Fruit fly (Drosophila melanogaster) whole organism, embryonic: ENCODE results near the gene CG15475.
A peak's percentile ranks its signal among the peaks of the same experiment; 100 is the strongest.

ENCODE experiments used
- Aef1 ChIP-seq: fragments of 200-800 bp; sonication (Bioruptor generic); IDR thresholded peaks from 3 replicates; pipeline ENCODE4 v1.3.6; 2022; ENCODE audit warnings: missing biosample characterization, missing genetic modification characterization
- C15 ChIP-seq: fragments of 200-800 bp; sonication (Bioruptor generic); IDR thresholded peaks from 3 replicates; pipeline ENCODE4 v1.3.6; 2022; ENCODE audit warnings: missing biosample characterization, missing genetic modification characterization
- CG10147 ChIP-seq: fragments of 200-800 bp; sonication (Bioruptor generic); optimal IDR thresholded peaks from 2 replicates; lab custom pipeline; 2019; ENCODE audit warnings: missing biosample characterization, mild to moderate bottlenecking, missing genetic modification characterization, moderate library complexity
- CG11696 ChIP-seq: fragments of 200-800 bp; sonication (Bioruptor generic); IDR thresholded peaks from 2 replicates; pipeline ENCODE4 v1.3.6; 2022; ENCODE audit warnings: missing biosample characterization, missing genetic modification characterization
- CG12071 ChIP-seq: fragments of 200-800 bp; sonication (Bioruptor generic); optimal IDR thresholded peaks from 3 replicates; lab custom pipeline; 2018; ENCODE audit warnings: missing biosample characterization, mild to moderate bottlenecking, missing genetic modification characterization
- CG12236 ChIP-seq: fragments of 200-800 bp; sonication (Bioruptor generic); optimal IDR thresholded peaks from 2 replicates; lab custom pipeline; 2016; ENCODE audit warnings: missing biosample characterization, missing genetic modification characterization
- CG13894 ChIP-seq: fragments of 200-800 bp; sonication (Bioruptor generic); optimal IDR thresholded peaks from 3 replicates; lab custom pipeline; 2018; ENCODE audit warnings: missing biosample characterization, mild to moderate bottlenecking, missing genetic modification characterization, moderate library complexity
- CG17385 ChIP-seq: fragments of 200-800 bp; sonication (Bioruptor generic); optimal IDR thresholded peaks from 3 replicates; lab custom pipeline; 2018; ENCODE audit warnings: missing biosample characterization, mild to moderate bottlenecking, missing genetic modification characterization
- CG30020 ChIP-seq: fragments of 200-800 bp; optimal IDR thresholded peaks from 2 replicates; lab custom pipeline; 2019; ENCODE audit warnings: missing biosample characterization, mild to moderate bottlenecking, missing genetic modification characterization, moderate library complexity
- CG32767 ChIP-seq: fragments of 200-800 bp; sonication (Bioruptor generic); IDR thresholded peaks from 2 replicates; pipeline ENCODE4 v1.3.6; 2022; ENCODE audit warnings: missing biosample characterization, missing genetic modification characterization
- CG32772 ChIP-seq: fragments of 200-800 bp; sonication (Bioruptor generic); IDR thresholded peaks from 2 replicates; pipeline ENCODE4 v1.3.6; 2022; ENCODE audit warnings: missing biosample characterization, missing genetic modification characterization
- CG3281 ChIP-seq: fragments of 200-800 bp; sonication (Bioruptor generic); optimal IDR thresholded peaks from 3 replicates; lab custom pipeline; 2017; ENCODE audit warnings: missing biosample characterization, mild to moderate bottlenecking, missing genetic modification characterization
- CG33213 ChIP-seq: fragments of 200-800 bp; sonication (Bioruptor generic); optimal IDR thresholded peaks from 3 replicates; lab custom pipeline; 2016; ENCODE audit warnings: missing biosample characterization, missing genetic modification characterization
- CG3838 ChIP-seq: fragments of 200-800 bp; sonication (Bioruptor generic); optimal IDR thresholded peaks from 3 replicates; lab custom pipeline; 2016; ENCODE audit warnings: missing biosample characterization, missing genetic modification characterization
- CG4282 ChIP-seq: fragments of 200-800 bp; sonication (Bioruptor generic); optimal IDR thresholded peaks from 2 replicates; lab custom pipeline; 2016; ENCODE audit warnings: missing biosample characterization, missing genetic modification characterization
- CG6175 ChIP-seq: fragments of 200-800 bp; sonication (Bioruptor generic); IDR thresholded peaks from 3 replicates; pipeline ENCODE4 v1.3.6; 2022; ENCODE audit warnings: missing biosample characterization, missing genetic modification characterization
- CG6813 ChIP-seq: fragments of 200-800 bp; sonication (Bioruptor generic); optimal IDR thresholded peaks from 2 replicates; lab custom pipeline; 2017; ENCODE audit warnings: missing biosample characterization, missing genetic modification characterization, mild to moderate bottlenecking, moderate library complexity, missing genetic modification reagents
- CG7271 ChIP-seq: fragments of 200-800 bp; sonication (Bioruptor generic); optimal IDR thresholded peaks from 2 replicates; lab custom pipeline; 2018; ENCODE audit warnings: missing biosample characterization, mild to moderate bottlenecking, missing genetic modification characterization, moderate library complexity
- CG8478 ChIP-seq: fragments of >200 bp; optimal IDR thresholded peaks from 2 replicates; lab custom pipeline; 2018
- CG8765 ChIP-seq: fragments of 200-800 bp; sonication (Bioruptor generic); IDR thresholded peaks from 2 replicates; pipeline ENCODE4 v1.3.6; 2022; ENCODE audit warnings: missing biosample characterization, missing genetic modification characterization
- CG8924 ChIP-seq: fragments of 200-800 bp; optimal IDR thresholded peaks from 3 replicates; lab custom pipeline; 2019; ENCODE audit warnings: missing biosample characterization, mild to moderate bottlenecking, missing genetic modification characterization, moderate library complexity
- CG9817 ChIP-seq: fragments of 200-800 bp; sonication (Bioruptor generic); optimal IDR thresholded peaks from 2 replicates; lab custom pipeline; 2018; ENCODE audit warnings: missing biosample characterization, mild to moderate bottlenecking, missing genetic modification characterization, moderate library complexity
- CHES-1-like ChIP-seq: fragments of 200-800 bp; sonication (Bioruptor generic); optimal IDR thresholded peaks from 2 replicates; lab custom pipeline; 2016; ENCODE audit warnings: missing biosample characterization, missing genetic modification characterization
- Dp ChIP-seq: fragments of 200-800 bp; sonication (Bioruptor generic); optimal IDR thresholded peaks from 2 replicates; lab custom pipeline; 2018; ENCODE audit warnings: missing biosample characterization, mild to moderate bottlenecking, missing genetic modification characterization, moderate library complexity
- Drgx ChIP-seq: fragments of 200-800 bp; sonication (Bioruptor generic); IDR thresholded peaks from 2 replicates; pipeline ENCODE4 v1.3.6; 2022; ENCODE audit warnings: missing biosample characterization, missing genetic modification characterization
- Fer2 ChIP-seq: fragments of 200-800 bp; sonication (Bioruptor generic); optimal IDR thresholded peaks from 2 replicates; lab custom pipeline; 2018; ENCODE audit warnings: missing biosample characterization, mild to moderate bottlenecking, missing genetic modification characterization, moderate library complexity
- GATAe ChIP-seq: fragments of 200-800 bp; sonication (Bioruptor generic); conservative IDR thresholded peaks from 2 replicates; pipeline ENCODE4 v1.3.6; 2022; ENCODE audit warnings: missing biosample characterization, missing genetic modification characterization
- H15 ChIP-seq: fragments of 200-800 bp; sonication (Bioruptor generic); IDR thresholded peaks from 3 replicates; pipeline ENCODE4 v1.3.6; 2022; ENCODE audit warnings: missing biosample characterization, missing genetic modification characterization
- Hey ChIP-seq: fragments of 200-800 bp; sonication (Bioruptor generic); optimal IDR thresholded peaks from 3 replicates; lab custom pipeline; 2018; ENCODE audit warnings: missing biosample characterization, mild to moderate bottlenecking, missing genetic modification characterization
- HmgZ ChIP-seq: fragments of 200-800 bp; sonication (Bioruptor generic); optimal IDR thresholded peaks from 2 replicates; lab custom pipeline; 2018; ENCODE audit warnings: missing biosample characterization, mild to moderate bottlenecking, missing genetic modification characterization
- Meics ChIP-seq: fragments of 200-800 bp; sonication (Bioruptor generic); optimal IDR thresholded peaks from 2 replicates; lab custom pipeline; 2017; ENCODE audit warnings: missing biosample characterization, mild to moderate bottlenecking, missing genetic modification characterization
- Nf-YB ChIP-seq: fragments of 200-800 bp; sonication (Bioruptor generic); optimal IDR thresholded peaks from 3 replicates; lab custom pipeline; 2019; ENCODE audit warnings: missing biosample characterization, mild to moderate bottlenecking, missing genetic modification characterization, moderate library complexity
- Oli ChIP-seq: fragments of 200-800 bp; sonication (Bioruptor generic); optimal IDR thresholded peaks from 2 replicates; lab custom pipeline; 2018; ENCODE audit warnings: missing biosample characterization, mild to moderate bottlenecking, missing genetic modification characterization, moderate library complexity
- Rx ChIP-seq: fragments of 200-800 bp; sonication (Bioruptor generic); IDR thresholded peaks from 2 replicates; pipeline ENCODE4 v1.3.6; 2022; ENCODE audit warnings: missing biosample characterization, missing genetic modification characterization
- Xrp1 ChIP-seq: fragments of 200-800 bp; sonication (Bioruptor generic); IDR thresholded peaks from 2 replicates; pipeline ENCODE4 v1.3.6; 2022; ENCODE audit warnings: missing biosample characterization, missing genetic modification characterization
- br ChIP-seq: fragments of >200 bp; optimal IDR thresholded peaks from 2 replicates; lab custom pipeline; 2017
- chm ChIP-seq: fragments of 200-800 bp; sonication (Bioruptor generic); IDR thresholded peaks from 2 replicates; pipeline ENCODE4 v1.3.6; 2022; ENCODE audit warnings: missing biosample characterization, missing genetic modification characterization
- dmrt99B ChIP-seq: fragments of 200-800 bp; sonication (Bioruptor generic); optimal IDR thresholded peaks from 2 replicates; lab custom pipeline; 2018; ENCODE audit warnings: missing biosample characterization, mild to moderate bottlenecking, missing genetic modification characterization, moderate library complexity
- exex ChIP-seq: fragments of 200-800 bp; sonication (Bioruptor generic); optimal IDR thresholded peaks from 4 replicates; lab custom pipeline; 2018; ENCODE audit warnings: missing biosample characterization, mild to moderate bottlenecking, missing genetic modification characterization, moderate library complexity
- fd64A ChIP-seq: fragments of 200-800 bp; sonication (Bioruptor generic); optimal IDR thresholded peaks from 3 replicates; lab custom pipeline; 2018; ENCODE audit warnings: missing biosample characterization, mild to moderate bottlenecking, missing genetic modification characterization
- gro ChIP-seq: fragments of 200-800 bp; sonication (Bioruptor generic); optimal IDR thresholded peaks from 2 replicates; lab custom pipeline; 2016; ENCODE audit warnings: missing biosample characterization, missing genetic modification characterization
- gt ChIP-seq: fragments of 200-800 bp; sonication (Bioruptor generic); IDR thresholded peaks from 2 replicates; pipeline ENCODE4 v1.3.6; 2022; ENCODE audit warnings: missing biosample characterization, missing genetic modification characterization
- lab ChIP-seq: fragments of 200-800 bp; sonication (Bioruptor generic); optimal IDR thresholded peaks from 3 replicates; lab custom pipeline; 2017; ENCODE audit warnings: missing biosample characterization, missing genetic modification characterization, mild to moderate bottlenecking, moderate library complexity, missing genetic modification reagents
- pb ChIP-seq: fragments of 200-800 bp; sonication (Bioruptor generic); optimal IDR thresholded peaks from 3 replicates; lab custom pipeline; 2016; ENCODE audit warnings: missing biosample characterization, missing genetic modification characterization
- repo ChIP-seq: fragments of 200-800 bp; sonication (Bioruptor generic); optimal IDR thresholded peaks from 2 replicates; lab custom pipeline; 2016; ENCODE audit warnings: missing biosample characterization, missing genetic modification characterization
- run ChIP-seq: fragments of 200-800 bp; sonication (Bioruptor generic); optimal IDR thresholded peaks from 3 replicates; lab custom pipeline; 2018; ENCODE audit warnings: missing biosample characterization, mild to moderate bottlenecking, missing genetic modification characterization
- sc ChIP-seq, 3 experiments: fragments of >200 bp in 2 of 3; fragments of 200-800 bp in 1 of 3; sonication (Bioruptor generic) in 1 of 3; optimal IDR thresholded peaks; 2 replicates in 2 of 3; 3 replicates in 1 of 3; lab custom pipeline; 2017; ENCODE audit warnings: mild to moderate bottlenecking in 1 of 3, missing biosample characterization in 1 of 3, missing genetic modification characterization in 1 of 3, missing genetic modification reagents in 1 of 3
- so ChIP-seq: fragments of 200-800 bp; sonication (Bioruptor generic); IDR thresholded peaks from 3 replicates; pipeline ENCODE4 v1.3.6; 2022; ENCODE audit warnings: missing biosample characterization, missing genetic modification characterization
- stc ChIP-seq: fragments of 200-800 bp; sonication (Bioruptor generic); IDR thresholded peaks from 2 replicates; pipeline ENCODE4 v1.3.6; 2022; ENCODE audit warnings: missing biosample characterization, missing genetic modification characterization
- trh ChIP-seq: fragments of 200-800 bp; sonication (Bioruptor generic); optimal IDR thresholded peaks from 2 replicates; lab custom pipeline; 2016; ENCODE audit warnings: missing biosample characterization, missing genetic modification characterization
- vfl ChIP-seq: fragments of 200-800 bp; sonication (Bioruptor generic); optimal IDR thresholded peaks from 2 replicates; lab custom pipeline; 2016; ENCODE audit warnings: missing biosample characterization, missing genetic modification characterization
- z ChIP-seq: fragments of 200-800 bp; sonication (Bioruptor generic); IDR thresholded peaks from 3 replicates; pipeline ENCODE4 v1.3.6; 2022; ENCODE audit warnings: missing biosample characterization, missing genetic modification characterization

CG15475 gene

dm6 chr2L:20656110-20656509, 41.8 kb downstream of the CG15475 start, which contains the start of the genes brun and CG2614 (continued):
- peak; percentile 31 for TF ChIP-seq trh (GFP tag; lab: Kevin White, UChicago)
- TF ChIP-seq fd64A (GFP tag; lab: Kevin White, UChicago), result no peak
- TF ChIP-seq Rx, result no peak
- peak; percentile 23 for TF ChIP-seq repo (GFP tag; lab: Kevin White, UChicago)
- peak; percentile 78; the same call in 1 of the 2 replicates for TF ChIP-seq CG32772 (GFP tag; lab: Robert Waterston, UW)
- peak; percentile 55; the same call in 1 of the 2 replicates for TF ChIP-seq GATAe (GFP tag; lab: Robert Waterston, UW)
- no peak for TF ChIP-seq CG17385 (GFP tag; lab: Kevin White, UChicago)
- peak; percentile 29 for TF ChIP-seq Fer2 (tag; lab: Kevin White, UChicago)
- no peak for TF ChIP-seq CG8765
- no peak for TF ChIP-seq Oli (tag; lab: Kevin White, UChicago)
- peak; percentile 62; the same call in 1 of the 3 replicates for TF ChIP-seq so (GFP tag; lab: Robert Waterston, UW)
- no peak for TF ChIP-seq stc (GFP tag; lab: Robert Waterston, UW)
- no peak for TF ChIP-seq CG10147
- no peak for TF ChIP-seq CG12236
- no peak for TF ChIP-seq lab (GFP tag; lab: Kevin White, UChicago)
- TF ChIP-seq gro, result no peak
- TF ChIP-seq CG8478, result no peak
- peak; percentile 78 for TF ChIP-seq vfl
- peak; percentile 24 for TF ChIP-seq CG3838 (GFP tag; lab: Kevin White, UChicago)
- peak; percentile 80 for TF ChIP-seq Aef1 (GFP tag; lab: Robert Waterston, UW)
- no peak for TF ChIP-seq CG12071 (GFP tag; lab: Kevin White, UChicago)
- TF ChIP-seq CG30020, result peak; percentile 61
- TF ChIP-seq CG13894 (tag; lab: Kevin White, UChicago), result no peak
- TF ChIP-seq chm (GFP tag; lab: Robert Waterston, UW), result no peak
- peak; percentile 69 for TF ChIP-seq Xrp1
- TF ChIP-seq C15 (GFP tag; lab: Robert Waterston, UW), result 0 out of 3 replicates have a peak, but pooled peaks have one; percentile 52
- no peak for TF ChIP-seq run (tag; lab: Kevin White, UChicago)
- no peak for TF ChIP-seq gt (GFP tag; lab: Robert Waterston, UW)
- peak; percentile 46; the same call in 1 of the 2 replicates for TF ChIP-seq CG32767 (GFP tag; lab: Robert Waterston, UW)
- no peak for TF ChIP-seq exex
- peak; percentile 69 for TF ChIP-seq Nf-YB (GFP tag; lab: Kevin White, UChicago)
- no peak for TF ChIP-seq br
- no peak for TF ChIP-seq CG6813 (GFP tag; lab: Kevin White, UChicago)
- TF ChIP-seq CG4282, result peak; percentile 24
- TF ChIP-seq sc (optimal IDR thresholded peaks at IDR 0.05; lab: Kevin White, UChicago), result no peak
- no peak for TF ChIP-seq sc (GFP tag; optimal IDR thresholded peaks at IDR 0.05; lab: Kevin White, UChicago)
- TF ChIP-seq pb (GFP tag; lab: Kevin White, UChicago), result no peak
- no peak for TF ChIP-seq Meics (GFP tag; lab: Kevin White, UChicago)
- TF ChIP-seq CHES-1-like (GFP tag; lab: Kevin White, UChicago), result peak; percentile 74
- no peak for TF ChIP-seq Hey (tag; lab: Kevin White, UChicago)
- TF ChIP-seq Dp (GFP tag; lab: Kevin White, UChicago), result peak; percentile 24
- peak; percentile 62 for TF ChIP-seq HmgZ
- no peak for TF ChIP-seq dmrt99B (tag; lab: Kevin White, UChicago)
- no peak for TF ChIP-seq CG6175 (GFP tag; lab: Robert Waterston, UW)
- no peak for TF ChIP-seq z
- TF ChIP-seq CG33213 (GFP tag; lab: Kevin White, UChicago), result peak; percentile 65
- TF ChIP-seq CG8924, result no peak
- peak; percentile 66 for TF ChIP-seq CG9817 (tag; lab: Kevin White, UChicago)
- TF ChIP-seq CG11696 (GFP tag; lab: Robert Waterston, UW), result no peak
- TF ChIP-seq CG7271, result no peak
- peak; percentile 60; the same call in 2 of the 3 replicates for TF ChIP-seq H15
- TF ChIP-seq CG3281, result no peak
- no peak for TF ChIP-seq Drgx
